Fruit fly (Drosophila melanogaster): ENCODE results near the gene Vps16B.

Vps16B gene

dm6 chr3R:29802753-29803313 is 13.4 kb downstream of the Vps16B start, which contains the start of the genes Etfb and CG7789:
TSS of gene Etfb (minus strand) at chr3R:29802945.
TSS of gene CG7789 (plus strand) at chr3R:29803196.
- peak; percentile 81 for TF ChIP-seq Myc (optimal IDR thresholded peaks at IDR 0.05)
- TF ChIP-seq h (GFP tag; optimal IDR thresholded peaks at IDR 0.05), result peak; percentile 86
- TF ChIP-seq br (GFP tag; optimal IDR thresholded peaks at IDR 0.05), result no peak
- no peak for TF ChIP-seq usp (GFP tag; optimal IDR thresholded peaks at IDR 0.05)
- peak; percentile 51 for TF ChIP-seq sv (GFP tag; optimal IDR thresholded peaks at IDR 0.05)
- no peak for TF ChIP-seq jim (GFP tag; optimal IDR thresholded peaks at IDR 0.05)
- peak; percentile 52 for TF ChIP-seq Hr83 (GFP tag; optimal IDR thresholded peaks at IDR 0.05; ENCODE audit: poor library complexity, severe bottlenecking)
- TF ChIP-seq woc (GFP tag; optimal IDR thresholded peaks at IDR 0.05), result no peak
- no peak for TF ChIP-seq Hr78 (GFP tag; optimal IDR thresholded peaks at IDR 0.05)
- TF ChIP-seq Rel (GFP tag; optimal IDR thresholded peaks at IDR 0.05), result no peak
- TF ChIP-seq Rel (tag; optimal IDR thresholded peaks at IDR 0.05), result peak; percentile 58
- no peak for TF ChIP-seq sage (GFP tag; optimal IDR thresholded peaks at IDR 0.05)
- no peak for TF ChIP-seq CrebA (GFP tag; optimal IDR thresholded peaks at IDR 0.05; ENCODE audit: borderline replicate concordance)
- no peak for TF ChIP-seq dmrt93B (GFP tag; optimal IDR thresholded peaks at IDR 0.05)
- no peak for TF ChIP-seq tai (GFP tag; optimal IDR thresholded peaks at IDR 0.05)
- no peak for TF ChIP-seq pan (optimal IDR thresholded peaks at IDR 0.05)
- TF ChIP-seq rgr (GFP tag; optimal IDR thresholded peaks at IDR 0.05), result peak; percentile 88
- no peak for TF ChIP-seq Mio (GFP tag; optimal IDR thresholded peaks at IDR 0.05)
- peak; percentile 64 for TF ChIP-seq CG9705 (GFP tag; optimal IDR thresholded peaks at IDR 0.05)
- no peak for TF ChIP-seq N (GFP tag; optimal IDR thresholded peaks at IDR 0.05)
- TF ChIP-seq HLH106 (tag; optimal IDR thresholded peaks at IDR 0.05), result peak; percentile 84
- TF ChIP-seq psq (GFP tag; optimal IDR thresholded peaks at IDR 0.05), result peak; percentile 77
- TF ChIP-seq fru (GFP tag; optimal IDR thresholded peaks at IDR 0.05), result peak; percentile 80
- peak; percentile 80 for TF ChIP-seq OdsH (GFP tag; optimal IDR thresholded peaks at IDR 0.05)
- TF ChIP-seq ey (GFP tag; optimal IDR thresholded peaks at IDR 0.05), result peak; percentile 84
- TF ChIP-seq dsf (GFP tag; optimal IDR thresholded peaks at IDR 0.05; ENCODE audit: borderline replicate concordance), result no peak
- TF ChIP-seq GATAd (GFP tag; optimal IDR thresholded peaks at IDR 0.05), result no peak
- no peak for TF ChIP-seq Dfd (GFP tag; optimal IDR thresholded peaks at IDR 0.05)
- TF ChIP-seq Dif (GFP tag; optimal IDR thresholded peaks at IDR 0.05; ENCODE audit: partially characterized antibody), result no peak
- TF ChIP-seq Sp1 (GFP tag; optimal IDR thresholded peaks at IDR 0.05), result peak; percentile 83
- TF ChIP-seq Vsx2 (GFP tag; optimal IDR thresholded peaks at IDR 0.05; ENCODE audit: partially characterized antibody), result no peak
- no peak for TF ChIP-seq Jra (GFP tag; optimal IDR thresholded peaks at IDR 0.05)
- TF ChIP-seq lola (GFP tag; optimal IDR thresholded peaks at IDR 0.05), result no peak
- no peak for TF ChIP-seq Hnf4 (GFP tag; optimal IDR thresholded peaks at IDR 0.05)
- peak in 1 of 2 experiments; percentile 91 for TF ChIP-seq foxo (GFP tag; optimal IDR thresholded peaks at IDR 0.05)
- no peak for TF ChIP-seq dl (GFP tag; optimal IDR thresholded peaks at IDR 0.05; ENCODE audit: insufficient read depth in 1 of 2, partially characterized antibody in 2 of 2)
- no peak for TF ChIP-seq brk (GFP tag; optimal IDR thresholded peaks at IDR 0.05)
- TF ChIP-seq CG32264 (GFP tag; optimal IDR thresholded peaks at IDR 0.05), result no peak
- no peak for TF ChIP-seq Abd-B (GFP tag; optimal IDR thresholded peaks at IDR 0.05)

- TF ChIP-seq lola (GFP tag; optimal IDR thresholded peaks at IDR 0.05) (no peak), Rel (GFP tag; optimal IDR thresholded peaks at IDR 0.05) (no peak), Rel (tag; optimal IDR thresholded peaks at IDR 0.05) (peak; percentile 65)
These were observed 16.6 kb downstream of the Vps16B start for dm6 chr3R:29799681-29800028.
